Worm (Caenorhabditis elegans) whole organism, late embryonic: ENCODE data around the gene str-230.

ENCODE experiments used
- C38D4.7 ChIP-seq: fragments of 200-800 bp; sonication (Bioruptor generic); optimal IDR thresholded peaks from 2 replicates; lab custom pipeline; 2018; ENCODE audit warnings: mild to moderate bottlenecking, missing genetic modification characterization, moderate library complexity, missing compliant biosample characterization
- ahr-1 ChIP-seq: sonication (generic microtip); optimal IDR thresholded peaks from 2 replicates; lab custom pipeline; 2016; ENCODE audit warnings: missing genetic modification characterization, missing compliant biosample characterization
- ama-1 ChIP-seq: fragments of 150-350 bp; optimal IDR thresholded peaks from 2 replicates; lab custom pipeline; 2014
- ceh-18 ChIP-seq: sonication (generic microtip); optimal IDR thresholded peaks from 2 replicates; lab custom pipeline; 2016; ENCODE audit warnings: missing genetic modification characterization, missing compliant biosample characterization
- ceh-22 ChIP-seq: sonication (generic microtip); optimal IDR thresholded peaks from 2 replicates; lab custom pipeline; 2017; ENCODE audit warnings: missing biosample characterization, missing genetic modification characterization
- ceh-9 ChIP-seq: sonication (generic microtip); optimal IDR thresholded peaks from 2 replicates; lab custom pipeline; 2016; ENCODE audit warnings: mild to moderate bottlenecking, missing genetic modification characterization, inconsistent platforms, missing compliant biosample characterization
- dve-1 ChIP-seq: sonication (generic microtip); optimal IDR thresholded peaks from 2 replicates; lab custom pipeline; 2017; ENCODE audit warnings: antibody characterized with exemption, mild to moderate bottlenecking, missing genetic modification characterization, missing compliant biosample characterization
- hlh-8 ChIP-seq: sonication (generic microtip); optimal IDR thresholded peaks from 2 replicates; lab custom pipeline; 2016; ENCODE audit warnings: missing genotype, missing genetic modification characterization, missing compliant biosample characterization
- lin-11 ChIP-seq: fragments of 200-800 bp; sonication (Bioruptor generic); optimal IDR thresholded peaks from 2 replicates; lab custom pipeline; 2018; ENCODE audit warnings: mild to moderate bottlenecking, missing genetic modification characterization, missing compliant biosample characterization
- pros-1 ChIP-seq: fragments of 150-350 bp; optimal IDR thresholded peaks from 2 replicates; lab custom pipeline; 2014; ENCODE audit warnings: missing biosample characterization, missing genetic modification reagents, missing genetic modification characterization
- sdc-2 ChIP-seq: sonication (generic microtip); optimal IDR thresholded peaks from 2 replicates; lab custom pipeline; 2016; ENCODE audit warnings: missing genotype, missing genetic modification characterization, missing compliant biosample characterization
- unc-86 ChIP-seq: sonication (generic microtip); optimal IDR thresholded peaks from 2 replicates; lab custom pipeline; 2016; ENCODE audit warnings: missing genetic modification characterization, missing compliant biosample characterization

DNA sequence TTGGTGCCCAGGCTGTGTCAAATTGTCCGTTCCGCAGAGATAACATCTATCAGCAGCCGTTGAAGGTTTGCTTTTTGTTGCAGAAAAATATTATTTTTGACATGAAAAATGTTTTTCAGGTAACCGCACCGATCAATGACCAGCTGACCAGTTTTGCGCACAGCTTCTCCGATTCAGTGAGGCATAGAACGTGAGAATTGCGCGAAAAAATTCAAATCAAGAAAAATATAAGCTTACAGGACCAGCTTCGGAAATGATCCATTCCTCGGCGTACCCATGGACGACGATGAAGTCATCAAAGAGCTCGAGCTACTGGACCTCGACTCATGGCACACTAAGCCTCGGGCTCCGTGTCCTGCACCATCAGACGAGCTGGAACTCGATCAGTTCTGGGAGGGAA lies 16.1 kb downstream of the str-230 start:
- TF ChIP-seq ceh-18 (tag; lab: Kevin White, UChicago) (no peak), ahr-1 (tag; lab: Kevin White, UChicago) (no peak), C38D4.7 (GFP tag; lab: Kevin White, UChicago) (no peak), ceh-9 (tag; lab: Kevin White, UChicago) (no peak), lin-11 (tag; lab: Kevin White, UChicago) (no peak), dve-1 (no peak), ama-1 (lab: Kevin White, UChicago) (no peak), unc-86 (tag; lab: Kevin White, UChicago) (no peak), pros-1 (no peak), ceh-22 (no peak), sdc-2 (tag; lab: Kevin White, UChicago) (no peak), hlh-8 (no peak)
